Fruit fly (Drosophila melanogaster): Measurements from ENCODE around the gene pum.

The pum gene

dm6 chr3R:9246879-9247621 lies 9.6 kb upstream of the pum start (continued):
- TF ChIP-seq pan (optimal IDR thresholded peaks at IDR 0.05) (no peak), pan (GFP tag; optimal IDR thresholded peaks at IDR 0.05 in 1 of 2, IDR thresholded peaks at IDR 0.05 in 1 of 2) (peak in 1 of 2 experiments; percentile 18), CG17568 (GFP tag; optimal IDR thresholded peaks at IDR 0.05) (peak; percentile 25), CG6683 (GFP tag; optimal IDR thresholded peaks at IDR 0.05) (peak; percentile 23), sr (GFP tag; IDR thresholded peaks at IDR 0.05) (no peak), pita (GFP tag; optimal IDR thresholded peaks at IDR 0.05) (no peak), sug (tag; optimal IDR thresholded peaks at IDR 0.05) (no peak), CG12744 (GFP tag; optimal IDR thresholded peaks at IDR 0.05) (no peak), CG4328 (GFP tag; optimal IDR thresholded peaks at IDR 0.05) (peak; percentile 48), fd96Cb (tag; optimal IDR thresholded peaks at IDR 0.05) (peak; percentile 69), cg (GFP tag; optimal IDR thresholded peaks at IDR 0.05) (no peak), chm (GFP tag; IDR thresholded peaks at IDR 0.05) (peak; percentile 65; the same call in 1 of the 2 replicates), scrt (GFP tag; optimal IDR thresholded peaks at IDR 0.05) (no peak), Lim3 (GFP tag; IDR thresholded peaks at IDR 0.05) (no peak), prd (optimal IDR thresholded peaks at IDR 0.05) (no peak), prd (GFP tag; IDR thresholded peaks at IDR 0.05) (peak; percentile 73), gcm2 (GFP tag; optimal IDR thresholded peaks at IDR 0.05) (no peak), Gug (GFP tag; IDR thresholded peaks at IDR 0.05) (0 out of 4 replicates have a peak, but pooled peaks have one; percentile 4), CG10565 (GFP tag; optimal IDR thresholded peaks at IDR 0.05) (no peak), CG8359 (GFP tag; optimal IDR thresholded peaks at IDR 0.05; ENCODE audit: borderline replicate concordance) (peak; percentile 65), Dip3 (GFP tag; optimal IDR thresholded peaks at IDR 0.05) (peak; percentile 13), CG1529 (GFP tag; optimal IDR thresholded peaks at IDR 0.05) (peak; percentile 84), Max (GFP tag; optimal IDR thresholded peaks at IDR 0.05) (peak; percentile 23), sna (GFP tag; IDR thresholded peaks at IDR 0.05; ENCODE audit: partially characterized antibody) (no peak), Camta (GFP tag; optimal IDR thresholded peaks at IDR 0.05) (peak; percentile 45), Fer1 (GFP tag; optimal IDR thresholded peaks at IDR 0.05) (no peak), ash1 (GFP tag; optimal IDR thresholded peaks at IDR 0.05) (no peak), caup (GFP tag; optimal IDR thresholded peaks at IDR 0.05; ENCODE audit: severe bottlenecking) (no peak), ato (GFP tag; IDR thresholded peaks at IDR 0.05; ENCODE audit: partially characterized antibody) (no peak), CG6272 (GFP tag; IDR thresholded peaks at IDR 0.05) (no peak), CG7372 (GFP tag; IDR thresholded peaks at IDR 0.05) (peak; percentile 31; the same call in 1 of the 2 replicates), sim (GFP tag; IDR thresholded peaks at IDR 0.05) (no peak), mld (GFP tag; IDR thresholded peaks at IDR 0.05; ENCODE audit: partially characterized antibody) (no peak), H15 (GFP tag; IDR thresholded peaks at IDR 0.05) (no peak), CG10267 (tag; optimal IDR thresholded peaks at IDR 0.05) (peak; percentile 79), Scr (GFP tag; IDR thresholded peaks at IDR 0.05; ENCODE audit: partially characterized antibody) (no peak), CG3847 (GFP tag; IDR thresholded peaks at IDR 0.05) (0 out of 2 replicates have a peak, but pooled peaks have one; percentile 13), tgo (GFP tag; IDR thresholded peaks at IDR 0.05) (peak; percentile 15; the same call in 1 of the 3 replicates), Rx (GFP tag; IDR thresholded peaks at IDR 0.05) (0 out of 2 replicates have a peak, but pooled peaks have one; percentile 47), CG7928 (GFP tag; optimal IDR thresholded peaks at IDR 0.05) (no peak), CG17612 (GFP tag; IDR thresholded peaks at IDR 0.05) (no peak), Doc2 (GFP tag; IDR thresholded peaks at IDR 0.05) (no peak), CG8388 (GFP tag; optimal IDR thresholded peaks at IDR 0.05) (peak; percentile 84), luna (GFP tag; optimal IDR thresholded peaks at IDR 0.05) (no peak), CG30020 (tag; optimal IDR thresholded peaks at IDR 0.05) (peak; percentile 17), aop (GFP tag; IDR thresholded peaks at IDR 0.05) (no peak), Myb (GFP tag; optimal IDR thresholded peaks at IDR 0.05) (peak; percentile 15), Taf1 (GFP tag; IDR thresholded peaks at IDR 0.05) (no peak), Gsc (GFP tag; IDR thresholded peaks at IDR 0.05) (no peak), dan (GFP tag; IDR thresholded peaks at IDR 0.05) (no peak)
